Worm (Caenorhabditis elegans) whole organism, L3 larva: ENCODE measurements around the gene ins-37.

Experiments
- R02D3.7 ChIP-seq: fragments of 150-350 bp; optimal IDR thresholded peaks from 2 replicates; lab custom pipeline; 2014; ENCODE audit warnings: missing biosample characterization, missing genetic modification characterization
- ZK546.5 ChIP-seq: sonication (generic microtip); optimal IDR thresholded peaks from 2 replicates; lab custom pipeline; 2017; ENCODE audit warnings: missing biosample characterization, missing genetic modification characterization
- aly-2 ChIP-seq: fragments of 150-350 bp; optimal IDR thresholded peaks from 2 replicates; lab custom pipeline; 2014; ENCODE audit warnings: missing biosample characterization, missing genetic modification characterization
- ama-1 ChIP-seq: fragments of 150-350 bp; optimal IDR thresholded peaks from 2 replicates; lab custom pipeline; 2018
- ceh-16 ChIP-seq: sonication (generic microtip); optimal IDR thresholded peaks from 2 replicates; lab custom pipeline; 2017; ENCODE audit warnings: missing biosample characterization, missing genetic modification characterization
- ceh-28 ChIP-seq: fragments of 150-350 bp; optimal IDR thresholded peaks from 2 replicates; lab custom pipeline; 2014; ENCODE audit warnings: missing biosample characterization, missing genetic modification reagents, missing genetic modification characterization
- ceh-82 ChIP-seq: fragments of 150-350 bp; optimal IDR thresholded peaks from 2 replicates; lab custom pipeline; 2014; ENCODE audit warnings: missing biosample characterization, missing genetic modification characterization
- ceh-9 ChIP-seq: sonication (generic microtip); optimal IDR thresholded peaks from 2 replicates; lab custom pipeline; 2018; ENCODE audit warnings: missing biosample characterization, missing genetic modification characterization
- daf-12 ChIP-seq: fragments of 150-350 bp; optimal IDR thresholded peaks from 2 replicates; lab custom pipeline; 2014; ENCODE audit warnings: missing biosample characterization, missing genetic modification reagents, missing genetic modification characterization
- egl-27 ChIP-seq: sonication (generic microtip); optimal IDR thresholded peaks from 4 replicates; lab custom pipeline; 2017; ENCODE audit warnings: missing biosample characterization, missing genetic modification reagents, missing genetic modification characterization
- egl-5 ChIP-seq: fragments of 150-350 bp; optimal IDR thresholded peaks from 2 replicates; lab custom pipeline; 2017; ENCODE audit warnings: missing biosample characterization, missing genetic modification reagents, missing genetic modification characterization, inconsistent platforms
- elt-1 ChIP-seq: fragments of 150-350 bp; optimal IDR thresholded peaks from 2 replicates; lab custom pipeline; 2014; ENCODE audit warnings: missing biosample characterization, missing genetic modification characterization
- elt-2 ChIP-seq: sonication (generic microtip); optimal IDR thresholded peaks from 2 replicates; lab custom pipeline; 2016; ENCODE audit warnings: missing genetic modification reagents, mild to moderate bottlenecking, missing genetic modification characterization, missing compliant biosample characterization
- elt-3 ChIP-seq, 3 experiments: fragments of 150-350 bp in 1 of 3; sonication (generic microtip) in 2 of 3; optimal IDR thresholded peaks; 2 replicates in 2 of 3; 4 replicates in 1 of 3; lab custom pipeline; 2014 to 2017; ENCODE audit warnings: missing biosample characterization in 3 of 3, missing genetic modification characterization in 3 of 3
- eor-1 ChIP-seq, 2 experiments: fragments of 150-350 bp; optimal IDR thresholded peaks; 2 replicates each; lab custom pipeline; 2014 to 2018; ENCODE audit warnings: missing biosample characterization in 2 of 2, missing genetic modification characterization in 2 of 2
- fkh-10 ChIP-seq: sonication (generic microtip); optimal IDR thresholded peaks from 2 replicates; lab custom pipeline; 2017; ENCODE audit warnings: missing biosample characterization, missing genetic modification reagents, missing genetic modification characterization
- fkh-2 ChIP-seq: fragments of 150-350 bp; optimal IDR thresholded peaks from 2 replicates; lab custom pipeline; 2014; ENCODE audit warnings: missing biosample characterization, missing genetic modification reagents, missing genetic modification characterization
- fos-1 ChIP-seq: fragments of 150-350 bp; optimal IDR thresholded peaks from 2 replicates; lab custom pipeline; 2014; ENCODE audit warnings: missing biosample characterization, missing genetic modification characterization
- jun-1 ChIP-seq: fragments of 150-350 bp; optimal IDR thresholded peaks from 2 replicates; lab custom pipeline; 2014; ENCODE audit warnings: missing biosample characterization, missing genetic modification reagents, missing genetic modification characterization
- lin-39 ChIP-seq: fragments of 150-350 bp; optimal IDR thresholded peaks from 2 replicates; lab custom pipeline; 2018; ENCODE audit warnings: missing biosample characterization, missing genetic modification reagents, missing genetic modification characterization
- lsy-12 ChIP-seq: sonication (generic microtip); optimal IDR thresholded peaks from 2 replicates; lab custom pipeline; 2016; ENCODE audit warnings: mild to moderate bottlenecking, missing genetic modification characterization, missing compliant biosample characterization
- mdl-1 ChIP-seq: fragments of 150-350 bp; optimal IDR thresholded peaks from 2 replicates; lab custom pipeline; 2014; ENCODE audit warnings: missing biosample characterization, missing genetic modification characterization
- mml-1 ChIP-seq: fragments of 150-350 bp; sonication (generic microtip); optimal IDR thresholded peaks from 3 replicates; lab custom pipeline; 2014; ENCODE audit warnings: missing biosample characterization, missing genetic modification characterization
- nfya-1 ChIP-seq: sonication (generic microtip); optimal IDR thresholded peaks from 2 replicates; lab custom pipeline; 2017; ENCODE audit warnings: missing genetic modification characterization, mild to moderate bottlenecking, missing compliant biosample characterization, antibody characterized with exemption, moderate library complexity; ENCODE audit not compliant: insufficient read depth
- nhr-11 ChIP-seq: fragments of 150-350 bp; optimal IDR thresholded peaks from 2 replicates; lab custom pipeline; 2014; ENCODE audit warnings: missing biosample characterization, missing genetic modification characterization
- nhr-12 ChIP-seq: fragments of 150-350 bp; optimal IDR thresholded peaks from 2 replicates; lab custom pipeline; 2014; ENCODE audit warnings: missing biosample characterization, missing genetic modification characterization
- nhr-237 ChIP-seq: fragments of 150-350 bp; optimal IDR thresholded peaks from 2 replicates; lab custom pipeline; 2014; ENCODE audit warnings: missing biosample characterization, missing genetic modification characterization
- nhr-25 ChIP-seq: sonication (generic microtip); optimal IDR thresholded peaks from 2 replicates; lab custom pipeline; 2017; ENCODE audit warnings: missing biosample characterization, missing genetic modification characterization
- nhr-28 ChIP-seq: fragments of 150-350 bp; optimal IDR thresholded peaks from 2 replicates; lab custom pipeline; 2014; ENCODE audit warnings: missing biosample characterization, missing genetic modification characterization
- nhr-43 ChIP-seq: sonication (generic microtip); optimal IDR thresholded peaks from 2 replicates; lab custom pipeline; 2016; ENCODE audit warnings: mild to moderate bottlenecking, missing genetic modification characterization, missing compliant biosample characterization; ENCODE audit not compliant: poor library complexity, severe bottlenecking
- nhr-67 ChIP-seq: fragments of 150-350 bp; optimal IDR thresholded peaks from 2 replicates; lab custom pipeline; 2014; ENCODE audit warnings: missing biosample characterization, missing genetic modification characterization
- nhr-76 ChIP-seq: fragments of 150-350 bp; sonication (generic microtip); optimal IDR thresholded peaks from 5 replicates; lab custom pipeline; 2014; ENCODE audit warnings: missing biosample characterization, missing genetic modification characterization
- nhr-77 ChIP-seq: fragments of 150-350 bp; optimal IDR thresholded peaks from 2 replicates; lab custom pipeline; 2014; ENCODE audit warnings: missing biosample characterization, missing genetic modification characterization
- pha-4 ChIP-seq: fragments of 150-350 bp; optimal IDR thresholded peaks from 2 replicates; lab custom pipeline; 2014; ENCODE audit warnings: missing biosample characterization, missing genetic modification reagents, missing genetic modification characterization
- pqm-1 ChIP-seq: fragments of 150-350 bp; optimal IDR thresholded peaks from 2 replicates; lab custom pipeline; 2017; ENCODE audit warnings: missing biosample characterization, missing genetic modification characterization, inconsistent platforms
- sea-2 ChIP-seq: fragments of 150-350 bp; sonication (generic microtip); optimal IDR thresholded peaks from 4 replicates; lab custom pipeline; 2014; ENCODE audit warnings: missing biosample characterization, missing genetic modification reagents, missing genetic modification characterization
- skn-1 ChIP-seq: fragments of 150-350 bp; optimal IDR thresholded peaks from 2 replicates; lab custom pipeline; 2014; ENCODE audit warnings: missing biosample characterization, missing genetic modification characterization
- snpc-4 ChIP-seq: fragments of 150-350 bp; optimal IDR thresholded peaks from 2 replicates; lab custom pipeline; 2014; ENCODE audit warnings: missing biosample characterization, missing genetic modification characterization
- unc-62 ChIP-seq: fragments of 150-350 bp; sonication (generic microtip); optimal IDR thresholded peaks from 4 replicates; lab custom pipeline; 2014; ENCODE audit warnings: missing biosample characterization, missing genetic modification reagents, missing genetic modification characterization
- zag-1 ChIP-seq: fragments of 150-350 bp; optimal IDR thresholded peaks from 2 replicates; lab custom pipeline; 2014; ENCODE audit warnings: missing biosample characterization, missing genetic modification characterization
- ztf-11 ChIP-seq: fragments of 150-350 bp; optimal IDR thresholded peaks from 2 replicates; lab custom pipeline; 2014; ENCODE audit warnings: missing biosample characterization, missing genetic modification characterization
- ztf-4 ChIP-seq: fragments of 150-350 bp; optimal IDR thresholded peaks from 2 replicates; lab custom pipeline; 2014; ENCODE audit warnings: missing biosample characterization, missing genetic modification characterization

The ins-37 gene

ce11 chrII:13846018-13846417, 10.1 kb upstream of the ins-37 start:
- TF ChIP-seq nhr-77 (tag; lab: Kevin White, UChicago) (no peak), nhr-11 (tag; lab: Kevin White, UChicago) (no peak), lsy-12 (no peak), ama-1 (lab: Kevin White, UChicago) (no peak), daf-12 (tag; lab: Kevin White, UChicago) (no peak), snpc-4 (tag; lab: Kevin White, UChicago) (peak; percentile 1), skn-1 (no peak), nhr-76 (tag; lab: Kevin White, UChicago) (no peak), unc-62 (GFP tag; lab: Kevin White, UChicago) (no peak), nhr-28 (tag; lab: Kevin White, UChicago) (no peak), ztf-4 (tag; lab: Kevin White, UChicago) (no peak), R02D3.7 (no peak), ceh-16 (tag; lab: Kevin White, UChicago) (no peak), jun-1 (tag; lab: Kevin White, UChicago) (peak; percentile 5), nhr-43 (tag; lab: Kevin White, UChicago) (no peak), nhr-25 (tag; lab: Kevin White, UChicago) (no peak), zag-1 (tag; lab: Kevin White, UChicago) (no peak), mml-1 (tag; lab: Kevin White, UChicago) (no peak), mdl-1 (tag; lab: Kevin White, UChicago) (no peak), pha-4 (tag; lab: Kevin White, UChicago) (peak; percentile 60), pqm-1 (peak; percentile 59), ZK546.5 (tag; lab: Kevin White, UChicago) (no peak), ceh-82 (no peak), egl-27 (tag; lab: Kevin White, UChicago) (no peak), fos-1 (no peak), ceh-28 (tag; lab: Kevin White, UChicago) (no peak), elt-1 (tag; lab: Kevin White, UChicago) (no peak), elt-3 (tag; optimal IDR thresholded peaks at IDR 0.05; lab: Kevin White, UChicago) (no peak), egl-5 (tag; lab: Kevin White, UChicago) (no peak), sea-2 (GFP tag; lab: Kevin White, UChicago) (no peak), aly-2 (no peak), nhr-237 (tag; lab: Kevin White, UChicago) (no peak), nfya-1 (tag; lab: Kevin White, UChicago) (no peak), fkh-2 (tag; lab: Kevin White, UChicago) (no peak), elt-2 (peak; percentile 85), nhr-67 (tag; lab: Kevin White, UChicago) (no peak), nhr-12 (no peak), ztf-11 (tag; lab: Kevin White, UChicago) (no peak), ceh-9 (tag; lab: Kevin White, UChicago) (no peak)

- TF ChIP-seq egl-5 (tag; lab: Kevin White, UChicago): no peak
- no peak for TF ChIP-seq aly-2
- no peak for TF ChIP-seq eor-1 (tag; optimal IDR thresholded peaks at IDR 0.05; lab: Kevin White, UChicago)
- no peak for TF ChIP-seq skn-1
- TF ChIP-seq zag-1 (tag; lab: Kevin White, UChicago): no peak
- no peak for TF ChIP-seq lsy-12
- no peak for TF ChIP-seq snpc-4 (tag; lab: Kevin White, UChicago)
- no peak for TF ChIP-seq sea-2 (GFP tag; lab: Kevin White, UChicago)
- TF ChIP-seq R02D3.7: no peak
- no peak for TF ChIP-seq ceh-28 (tag; lab: Kevin White, UChicago)
These were observed 6.4 kb upstream of the ins-37 start for ce11 chrII:13842340-13842739.

- TF ChIP-seq nhr-25 (tag; lab: Kevin White, UChicago) (no peak), ztf-4 (tag; lab: Kevin White, UChicago) (no peak), mml-1 (tag; lab: Kevin White, UChicago) (no peak), lin-39 (tag; lab: Kevin White, UChicago) (no peak), aly-2 (no peak), fkh-10 (GFP tag; lab: Kevin White, UChicago) (no peak), lsy-12 (no peak), jun-1 (tag; lab: Kevin White, UChicago) (no peak)
These were observed 5.4 kb upstream of the ins-37 start, which contains the start of gene F08G2.7 for ce11 chrII:13841106-13841854. TSS of gene F08G2.7 (minus strand) at chrII:13841156.
